Worm (Caenorhabditis elegans) whole organism, L2 larva: ENCODE results near the gene ctsa-4.1.

Experiments used
- C34F6.9 ChIP-seq: fragments of 150-350 bp; optimal IDR thresholded peaks from 2 replicates; lab custom pipeline; 2014; ENCODE audit warnings: missing biosample characterization, missing genetic modification characterization
- F13H6.1 ChIP-seq: sonication (generic microtip); optimal IDR thresholded peaks from 2 replicates; lab custom pipeline; 2016; ENCODE audit warnings: missing genetic modification characterization, missing compliant biosample characterization
- R02D3.7 ChIP-seq: fragments of 150-350 bp; optimal IDR thresholded peaks from 2 replicates; lab custom pipeline; 2014; ENCODE audit warnings: missing biosample characterization, missing genetic modification characterization
- ZK546.5 ChIP-seq: sonication (generic microtip); optimal IDR thresholded peaks from 2 replicates; lab custom pipeline; 2017; ENCODE audit warnings: missing biosample characterization, missing genetic modification characterization
- alr-1 ChIP-seq: fragments of 150-350 bp; optimal IDR thresholded peaks from 2 replicates; lab custom pipeline; 2014; ENCODE audit warnings: missing biosample characterization, missing genetic modification characterization
- aly-2 ChIP-seq: fragments of 150-350 bp; optimal IDR thresholded peaks from 2 replicates; lab custom pipeline; 2014; ENCODE audit warnings: missing biosample characterization, missing genetic modification characterization
- ama-1 ChIP-seq: fragments of 150-350 bp; optimal IDR thresholded peaks from 2 replicates; lab custom pipeline; 2018; ENCODE audit warnings: inconsistent platforms
- blmp-1 ChIP-seq: sonication (generic microtip); optimal IDR thresholded peaks from 2 replicates; lab custom pipeline; 2017; ENCODE audit warnings: missing genetic modification characterization, mild to moderate bottlenecking, missing compliant biosample characterization, antibody characterized with exemption, moderate library complexity; ENCODE audit not compliant: insufficient read depth
- ceh-16 ChIP-seq: fragments of 150-350 bp; optimal IDR thresholded peaks from 2 replicates; lab custom pipeline; 2014; ENCODE audit warnings: missing biosample characterization, missing genetic modification characterization
- ceh-82 ChIP-seq: fragments of 150-350 bp; optimal IDR thresholded peaks from 2 replicates; lab custom pipeline; 2014; ENCODE audit warnings: missing biosample characterization, missing genetic modification characterization
- crh-2 ChIP-seq: sonication (generic microtip); optimal IDR thresholded peaks from 2 replicates; lab custom pipeline; 2017; ENCODE audit warnings: missing biosample characterization, missing genetic modification characterization
- dmd-4 ChIP-seq: sonication (generic microtip); optimal IDR thresholded peaks from 2 replicates; lab custom pipeline; 2017; ENCODE audit warnings: missing biosample characterization, missing genetic modification characterization
- egl-27 ChIP-seq: sonication (generic microtip); optimal IDR thresholded peaks from 3 replicates; lab custom pipeline; 2017; ENCODE audit warnings: missing biosample characterization, missing genetic modification reagents, missing genetic modification characterization
- elt-1 ChIP-seq: fragments of 150-350 bp; optimal IDR thresholded peaks from 2 replicates; lab custom pipeline; 2014; ENCODE audit warnings: missing biosample characterization, missing genetic modification characterization
- elt-3 ChIP-seq: sonication (generic microtip); optimal IDR thresholded peaks from 2 replicates; lab custom pipeline; 2017; ENCODE audit warnings: missing biosample characterization, missing genetic modification characterization
- fos-1 ChIP-seq: fragments of 150-350 bp; optimal IDR thresholded peaks from 2 replicates; lab custom pipeline; 2014; ENCODE audit warnings: missing biosample characterization, missing genetic modification characterization
- gmeb-1 ChIP-seq: fragments of 150-350 bp; optimal IDR thresholded peaks from 2 replicates; lab custom pipeline; 2014; ENCODE audit warnings: missing biosample characterization, missing genetic modification characterization
- lin-11 ChIP-seq: fragments of 150-350 bp; sonication (generic microtip); optimal IDR thresholded peaks from 2 replicates; lab custom pipeline; 2014; ENCODE audit warnings: missing biosample characterization, missing genetic modification characterization, inconsistent platforms, mixed read lengths
- lin-13 ChIP-seq: fragments of 150-350 bp; optimal IDR thresholded peaks from 2 replicates; lab custom pipeline; 2014; ENCODE audit warnings: missing biosample characterization, missing genetic modification reagents, missing genetic modification characterization
- lsy-2 ChIP-seq, 2 experiments: fragments of 150-350 bp in 1 of 2; sonication (generic microtip) in 1 of 2; optimal IDR thresholded peaks; 2 replicates each; lab custom pipeline; 2014 to 2017; ENCODE audit warnings: missing biosample characterization in 2 of 2, missing genetic modification characterization in 2 of 2
- mab-5 ChIP-seq: fragments of 150-350 bp; optimal IDR thresholded peaks from 2 replicates; lab custom pipeline; 2014; ENCODE audit warnings: missing biosample characterization, missing genetic modification characterization
- mbf-1 ChIP-seq: sonication (generic microtip); optimal IDR thresholded peaks from 2 replicates; lab custom pipeline; 2017; ENCODE audit warnings: missing biosample characterization, missing genetic modification characterization
- mdl-1 ChIP-seq, 2 experiments: fragments of 150-350 bp in 1 of 2; sonication (generic microtip) in 1 of 2; optimal IDR thresholded peaks; 2 replicates each; lab custom pipeline; 2017; ENCODE audit warnings: missing biosample characterization in 2 of 2, missing genetic modification characterization in 2 of 2
- nhr-10 ChIP-seq: sonication (generic microtip); optimal IDR thresholded peaks from 2 replicates; lab custom pipeline; 2017; ENCODE audit warnings: missing biosample characterization, missing genetic modification characterization
- nhr-11 ChIP-seq: fragments of 150-350 bp; optimal IDR thresholded peaks from 2 replicates; lab custom pipeline; 2014; ENCODE audit warnings: missing biosample characterization, missing genetic modification characterization
- nhr-12 ChIP-seq: fragments of 150-350 bp; optimal IDR thresholded peaks from 2 replicates; lab custom pipeline; 2014; ENCODE audit warnings: missing biosample characterization, missing genetic modification characterization
- nhr-129 ChIP-seq: fragments of 150-350 bp; optimal IDR thresholded peaks from 2 replicates; lab custom pipeline; 2014; ENCODE audit warnings: missing biosample characterization, missing genetic modification characterization
- nhr-21 ChIP-seq: fragments of 150-350 bp; optimal IDR thresholded peaks from 2 replicates; lab custom pipeline; 2014; ENCODE audit warnings: missing biosample characterization, missing genetic modification characterization
- nhr-23 ChIP-seq: fragments of 150-350 bp; optimal IDR thresholded peaks from 2 replicates; lab custom pipeline; 2014; ENCODE audit warnings: missing biosample characterization, missing genetic modification reagents, missing genetic modification characterization
- nhr-237 ChIP-seq: fragments of 150-350 bp; optimal IDR thresholded peaks from 2 replicates; lab custom pipeline; 2014; ENCODE audit warnings: missing biosample characterization, missing genetic modification characterization
- nhr-25 ChIP-seq: fragments of 150-350 bp; sonication (generic microtip); optimal IDR thresholded peaks from 3 replicates; lab custom pipeline; 2014; ENCODE audit warnings: missing biosample characterization, missing genetic modification characterization
- nhr-6 ChIP-seq: fragments of 150-350 bp; optimal IDR thresholded peaks from 2 replicates; lab custom pipeline; 2014; ENCODE audit warnings: missing biosample characterization, missing genetic modification characterization
- nhr-77 ChIP-seq: fragments of 150-350 bp; optimal IDR thresholded peaks from 2 replicates; lab custom pipeline; 2014; ENCODE audit warnings: missing biosample characterization, missing genetic modification characterization
- peb-1 ChIP-seq: fragments of 150-350 bp; optimal IDR thresholded peaks from 2 replicates; lab custom pipeline; 2014; ENCODE audit warnings: missing biosample characterization, missing genetic modification characterization
- sem-4 ChIP-seq: fragments of 150-350 bp; optimal IDR thresholded peaks from 2 replicates; lab custom pipeline; 2014; ENCODE audit warnings: missing biosample characterization, missing genetic modification reagents, missing genetic modification characterization
- skn-1 ChIP-seq: sonication (generic microtip); optimal IDR thresholded peaks from 2 replicates; lab custom pipeline; 2017; ENCODE audit warnings: missing biosample characterization, missing genetic modification characterization
- sma-3 ChIP-seq: sonication (generic microtip); optimal IDR thresholded peaks from 2 replicates; lab custom pipeline; 2016; ENCODE audit warnings: missing genetic modification reagents, missing genetic modification characterization, missing compliant biosample characterization
- sma-9 ChIP-seq, 2 experiments: fragments of 150-350 bp in 1 of 2; sonication (generic microtip) in 1 of 2; optimal IDR thresholded peaks; 2 replicates each; lab custom pipeline; 2014 to 2016; ENCODE audit warnings: missing genetic modification characterization in 2 of 2, mild to moderate bottlenecking in 1 of 2, missing biosample characterization in 1 of 2, missing compliant biosample characterization in 1 of 2, missing genetic modification reagents in 1 of 2, moderate library complexity in 1 of 2
- snpc-4 ChIP-seq: fragments of 150-350 bp; optimal IDR thresholded peaks from 2 replicates; lab custom pipeline; 2014; ENCODE audit warnings: missing biosample characterization, missing genetic modification characterization
- unc-39 ChIP-seq: fragments of 150-350 bp; optimal IDR thresholded peaks from 2 replicates; lab custom pipeline; 2014; ENCODE audit warnings: missing biosample characterization, missing genetic modification characterization
- unc-55 ChIP-seq: fragments of 150-350 bp; sonication (generic microtip); optimal IDR thresholded peaks from 3 replicates; lab custom pipeline; 2014; ENCODE audit warnings: missing biosample characterization, missing genetic modification reagents, missing genetic modification characterization
- unc-62 ChIP-seq: fragments of 150-350 bp; optimal IDR thresholded peaks from 2 replicates; lab custom pipeline; 2014; ENCODE audit warnings: missing biosample characterization, missing genetic modification reagents, missing genetic modification characterization
- ztf-1 ChIP-seq: fragments of 200-800 bp; sonication (Bioruptor generic); conservative IDR thresholded peaks from 2 replicates; pipeline ENCODE4 v1.3.6; 2022; ENCODE audit warnings: missing genetic modification characterization, missing compliant biosample characterization
- ztf-11 ChIP-seq: sonication (generic microtip); optimal IDR thresholded peaks from 2 replicates; lab custom pipeline; 2017; ENCODE audit warnings: missing biosample characterization, missing genetic modification characterization
- ztf-4 ChIP-seq: fragments of 150-350 bp; optimal IDR thresholded peaks from 2 replicates; lab custom pipeline; 2014; ENCODE audit warnings: missing biosample characterization, missing genetic modification characterization

Gene ctsa-4.1

DNA sequence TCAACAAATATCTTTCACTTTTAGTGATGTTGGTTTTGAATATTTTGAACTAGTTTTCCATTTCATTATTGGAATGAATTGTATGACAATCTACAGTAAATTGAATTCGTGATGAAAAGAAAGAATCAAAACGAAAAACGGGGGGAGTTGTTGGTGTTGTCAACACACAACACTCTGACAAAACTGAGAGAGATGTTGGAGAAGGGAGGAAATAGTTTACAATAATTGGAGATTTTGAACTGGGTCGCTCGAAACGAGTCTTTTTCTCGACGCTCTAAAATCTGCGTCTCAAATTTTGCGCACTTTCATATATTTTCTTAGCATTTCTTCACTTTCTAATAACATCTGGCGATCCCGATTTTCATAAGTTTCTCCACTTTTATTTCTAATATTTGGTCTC is 22.9 kb upstream of the ctsa-4.1 start, which contains the start of gene txt-18:
Gene txt-18 (plus strand): TSS at position 180 of the 400 bp plus-strand sequence.
- TF ChIP-seq nhr-129 (tag; lab: Kevin White, UChicago) (peak; percentile 59), blmp-1 (peak; percentile 72), C34F6.9 (tag; lab: Kevin White, UChicago) (peak; percentile 27), F13H6.1 (tag; lab: Kevin White, UChicago) (peak; percentile 13), ztf-4 (tag; lab: Kevin White, UChicago) (peak; percentile 6), nhr-21 (tag; lab: Kevin White, UChicago) (peak; percentile 39), lsy-2 (tag; optimal IDR thresholded peaks at IDR 0.05; lab: Kevin White, UChicago) (peak in 1 of 2 experiments; percentile 34), nhr-25 (tag; lab: Kevin White, UChicago) (peak; percentile 72), unc-55 (GFP tag; lab: Kevin White, UChicago) (peak; percentile 4), peb-1 (tag; lab: Kevin White, UChicago) (no peak), egl-27 (tag; lab: Kevin White, UChicago) (peak; percentile 17), ztf-1 (GFP tag; lab: Robert Waterston, UW) (no peak), crh-2 (tag; lab: Kevin White, UChicago) (peak; percentile 9), skn-1 (tag; lab: Kevin White, UChicago) (no peak), sma-9 (GFP tag; optimal IDR thresholded peaks at IDR 0.05; lab: Kevin White, UChicago) (peak; percentile 48), sma-9 (tag; optimal IDR thresholded peaks at IDR 0.05; lab: Kevin White, UChicago) (no peak), nhr-77 (no peak)

DNA sequence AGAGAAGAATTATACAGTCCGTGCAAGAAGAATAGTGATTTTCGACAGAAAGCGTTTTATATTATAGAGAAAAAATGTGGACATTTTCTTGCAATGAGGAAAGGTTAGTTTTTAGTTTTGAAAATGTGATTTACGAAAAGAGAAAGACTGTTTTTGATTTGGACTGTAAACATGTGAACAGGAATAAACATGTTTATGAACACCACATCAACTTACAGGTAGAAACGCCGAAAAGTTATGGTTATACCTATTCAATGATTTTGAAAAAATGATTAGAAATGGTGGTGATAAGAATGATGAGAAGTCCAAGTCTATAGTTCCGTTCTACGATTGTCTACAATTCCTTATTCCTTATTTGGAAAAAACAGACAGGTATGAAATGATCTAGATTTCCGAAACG is 22.3 kb upstream of the ctsa-4.1 start:
- TF ChIP-seq mab-5, result no peak
- no peak for TF ChIP-seq elt-1 (tag; lab: Kevin White, UChicago)

DNA sequence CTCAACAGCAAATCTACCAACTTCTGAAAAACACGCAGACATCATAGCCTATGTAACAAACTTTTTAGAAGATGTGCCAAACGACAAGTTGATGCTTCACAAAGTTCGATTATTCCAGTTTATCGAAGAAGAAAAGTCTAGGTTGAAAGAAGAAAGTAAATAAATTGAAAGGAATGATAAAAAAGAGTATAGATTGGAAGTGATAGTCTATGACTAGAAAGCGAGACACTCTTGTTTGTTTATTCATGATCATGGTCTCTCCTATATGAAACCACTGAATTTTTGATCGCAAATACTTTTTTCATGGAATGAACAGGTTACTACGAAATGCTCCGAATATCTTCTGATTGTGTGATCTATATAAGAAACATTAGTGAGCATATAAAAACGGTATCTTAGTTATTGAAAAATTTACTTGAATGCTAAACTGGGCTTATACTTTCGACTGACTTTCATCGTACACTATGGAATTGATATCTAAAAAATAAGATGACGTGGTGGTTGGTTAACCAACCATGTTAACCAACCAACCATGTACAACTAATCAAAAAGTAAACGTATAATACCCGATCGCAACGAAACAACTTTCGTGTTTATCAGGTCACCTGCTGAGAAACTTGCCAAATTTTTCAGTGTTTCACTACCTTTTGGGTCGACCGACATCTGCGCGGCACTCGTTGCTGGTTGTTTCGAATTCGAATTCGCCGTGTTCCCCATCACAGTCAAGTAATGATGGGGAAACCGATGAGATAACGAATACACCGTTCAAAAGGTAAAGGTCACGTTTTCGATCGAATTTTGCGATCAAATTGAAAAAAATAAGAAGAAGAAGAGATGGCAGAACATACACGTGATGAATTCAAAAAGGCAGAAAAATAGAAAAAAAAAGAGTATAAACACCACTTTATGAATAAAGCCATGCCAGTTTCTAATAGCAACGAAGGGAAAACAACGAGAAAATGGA is 21.3 kb upstream of the ctsa-4.1 start, which contains the start of gene C32D5.8:
Gene C32D5.8 (minus strand): TSS at position 770 of the 964 bp plus-strand sequence.
- TF ChIP-seq ZK546.5 (tag; lab: Kevin White, UChicago) (no peak), lsy-2 (tag; optimal IDR thresholded peaks at IDR 0.05; lab: Kevin White, UChicago) (peak in 1 of 2 experiments; percentile 4), R02D3.7 (tag; lab: Kevin White, UChicago) (no peak), mdl-1 (tag; optimal IDR thresholded peaks at IDR 0.05; lab: Kevin White, UChicago) (no peak), aly-2 (no peak), nhr-237 (tag; lab: Kevin White, UChicago) (no peak), unc-55 (GFP tag; lab: Kevin White, UChicago) (no peak), elt-1 (tag; lab: Kevin White, UChicago) (no peak), nhr-25 (tag; lab: Kevin White, UChicago) (peak; percentile 79), sma-3 (peak; percentile 10), nhr-77 (no peak), lin-13 (GFP tag; lab: Kevin White, UChicago) (no peak), elt-3 (tag; lab: Kevin White, UChicago) (no peak), skn-1 (tag; lab: Kevin White, UChicago) (no peak), ztf-11 (tag; lab: Kevin White, UChicago) (no peak), blmp-1 (peak; percentile 45), ceh-82 (tag; lab: Kevin White, UChicago) (no peak), gmeb-1 (tag; lab: Kevin White, UChicago) (no peak), unc-39 (no peak), snpc-4 (tag; lab: Kevin White, UChicago) (no peak), nhr-10 (tag; lab: Kevin White, UChicago) (no peak), mab-5 (no peak), ztf-1 (GFP tag; lab: Robert Waterston, UW) (no peak), alr-1 (tag; lab: Kevin White, UChicago) (no peak), nhr-6 (no peak), ceh-16 (peak; percentile 57), ama-1 (lab: Kevin White, UChicago) (peak; percentile 38), peb-1 (tag; lab: Kevin White, UChicago) (no peak), nhr-21 (tag; lab: Kevin White, UChicago) (peak; percentile 51), mbf-1 (no peak), sem-4 (tag; lab: Kevin White, UChicago) (no peak), nhr-11 (tag; lab: Kevin White, UChicago) (no peak), nhr-129 (tag; lab: Kevin White, UChicago) (no peak), C34F6.9 (tag; lab: Kevin White, UChicago) (no peak), crh-2 (tag; lab: Kevin White, UChicago) (peak; percentile 33), unc-62 (no peak), nhr-23 (tag; lab: Kevin White, UChicago) (no peak), dmd-4 (tag; lab: Kevin White, UChicago) (no peak), nhr-12 (tag; lab: Kevin White, UChicago) (no peak), egl-27 (tag; lab: Kevin White, UChicago) (no peak), sma-9 (GFP tag; optimal IDR thresholded peaks at IDR 0.05; lab: Kevin White, UChicago) (peak; percentile 48), sma-9 (tag; optimal IDR thresholded peaks at IDR 0.05; lab: Kevin White, UChicago) (no peak), lin-11 (tag; lab: Kevin White, UChicago) (no peak), fos-1 (tag; lab: Kevin White, UChicago) (peak; percentile 23)
